Fruit fly (Drosophila melanogaster) S2 (cell line): ENCODE results near the gene CG3793.

Source experiments
- CG8478 ChIP-seq: fragments of >200 bp; optimal IDR thresholded peaks from 2 replicates; lab custom pipeline; 2018
- CTCF ChIP-seq, 2 experiments: fragments of >200 bp; optimal IDR thresholded peaks; 2 replicates each; lab custom pipeline; 2018

DNA sequence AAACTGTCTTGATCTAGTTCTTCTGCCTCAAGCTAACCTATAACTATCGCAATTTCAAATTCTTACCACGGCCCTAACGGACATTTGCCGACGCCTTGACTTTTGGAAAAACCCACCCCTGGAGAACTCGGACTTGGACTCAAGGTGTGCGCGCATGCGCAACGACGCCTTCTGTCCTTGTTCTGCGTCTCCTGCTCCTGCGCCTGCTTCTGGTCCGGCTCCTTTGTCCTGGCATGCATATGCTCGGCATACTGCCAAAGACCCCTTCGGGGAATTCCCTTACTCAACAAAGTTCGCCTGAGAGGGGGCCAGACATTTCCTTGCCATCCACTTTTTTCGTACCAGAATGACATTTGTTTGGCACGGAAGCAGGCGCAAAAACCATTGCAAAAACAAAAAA is 28.1 kb upstream of the CG3793 start:
- TF ChIP-seq CG8478 (lab: Kevin White, UChicago) (no peak), CTCF (optimal IDR thresholded peaks at IDR 0.05; lab: Kevin White, UChicago) (no peak)
